Worm (Caenorhabditis elegans) whole organism, mixed stage, embryonic: ENCODE data around the gene C18G1.8.

Source experiments
- ceh-39 ChIP-seq: fragments of 150-350 bp; optimal IDR thresholded peaks from 2 replicates; lab custom pipeline; 2014; ENCODE audit warnings: missing biosample characterization, missing genetic modification characterization
- ceh-43 ChIP-seq: fragments of 200-800 bp; sonication (Bioruptor generic); optimal IDR thresholded peaks from 2 replicates; lab custom pipeline; 2018; ENCODE audit warnings: mild to moderate bottlenecking, missing genetic modification characterization, moderate library complexity, missing compliant biosample characterization
- drap-1 ChIP-seq: fragments of 200-800 bp; sonication (Bioruptor generic); optimal IDR thresholded peaks from 3 replicates; lab custom pipeline; 2018; ENCODE audit warnings: mild to moderate bottlenecking, missing genetic modification characterization, missing compliant biosample characterization
- lin-13 ChIP-seq: fragments of 150-350 bp; optimal IDR thresholded peaks from 2 replicates; lab custom pipeline; 2014; ENCODE audit warnings: missing biosample characterization, missing genetic modification characterization
- lsy-2 ChIP-seq: fragments of 150-350 bp; optimal IDR thresholded peaks from 2 replicates; lab custom pipeline; 2014; ENCODE audit warnings: missing biosample characterization, missing genetic modification characterization
- mls-2 ChIP-seq: sonication (generic microtip); optimal IDR thresholded peaks from 2 replicates; lab custom pipeline; 2016; ENCODE audit warnings: mild to moderate bottlenecking, missing genetic modification characterization, moderate library complexity, missing compliant biosample characterization
- nhr-76 ChIP-seq: sonication (generic microtip); optimal IDR thresholded peaks from 2 replicates; lab custom pipeline; 2017; ENCODE audit warnings: missing biosample characterization, missing genetic modification characterization
- ztf-11 ChIP-seq: fragments of 150-350 bp; optimal IDR thresholded peaks from 2 replicates; lab custom pipeline; 2014; ENCODE audit warnings: missing biosample characterization, missing genetic modification characterization

DNA sequence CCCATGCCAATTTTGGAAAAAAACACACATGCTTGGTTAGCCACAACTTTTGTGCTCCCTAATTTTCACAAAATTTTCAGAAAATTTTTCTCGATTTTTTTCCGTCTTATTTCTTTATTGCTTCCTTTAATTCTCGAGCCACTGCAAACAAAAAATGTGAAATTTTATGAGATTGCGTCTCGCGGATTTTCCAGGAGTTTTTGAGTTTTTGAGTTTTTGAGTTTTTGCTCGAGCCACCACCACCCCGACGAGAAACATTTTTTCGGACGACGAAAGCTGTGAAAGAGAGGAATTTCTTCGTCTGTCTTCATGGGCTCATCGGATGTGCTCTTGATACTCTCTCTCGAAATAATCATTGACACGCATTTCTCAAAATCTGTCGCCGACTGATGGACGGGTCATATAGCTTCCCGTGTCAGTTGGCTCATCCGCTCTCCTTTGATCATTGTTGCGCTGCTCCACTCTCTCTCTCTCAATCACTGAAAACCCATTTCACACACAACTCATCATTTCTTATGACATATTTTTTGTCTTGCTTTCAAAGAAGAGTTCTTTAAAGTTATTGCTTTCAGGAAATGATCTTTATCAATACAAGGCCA lies 11.1 kb upstream of the C18G1.8 start, which contains the start of gene C18G1.1:
- TF ChIP-seq lsy-2 (tag; lab: Kevin White, UChicago) = no peak
- no peak for TF ChIP-seq mls-2
- TF ChIP-seq ztf-11 = no peak
- TF ChIP-seq drap-1 (GFP tag; lab: Kevin White, UChicago) = no peak
- TF ChIP-seq ceh-39 (tag; lab: Kevin White, UChicago) = no peak
- TF ChIP-seq lin-13 (tag; lab: Kevin White, UChicago) = no peak
- no peak for TF ChIP-seq nhr-76 (tag; lab: Kevin White, UChicago)
- TF ChIP-seq ceh-43 (GFP tag; lab: Kevin White, UChicago) = no peak
